Fruit fly (Drosophila melanogaster) whole organism, embryonic: ENCODE data around the gene CG3224.

ENCODE experiments used
- Atf3 ChIP-seq: fragments of 200-800 bp; sonication (Bioruptor generic); optimal IDR thresholded peaks from 3 replicates; lab custom pipeline; 2016; ENCODE audit warnings: missing biosample characterization, missing genetic modification characterization
- CG11504 ChIP-seq: fragments of 200-800 bp; sonication (Bioruptor generic); optimal IDR thresholded peaks from 3 replicates; lab custom pipeline; 2019; ENCODE audit warnings: missing biosample characterization, mild to moderate bottlenecking, missing genetic modification characterization, moderate library complexity
- CG11696 ChIP-seq: fragments of 200-800 bp; sonication (Bioruptor generic); IDR thresholded peaks from 2 replicates; pipeline ENCODE4 v1.3.6; 2022; ENCODE audit warnings: missing biosample characterization, missing genetic modification characterization
- CG12942 ChIP-seq: fragments of 200-800 bp; sonication (Bioruptor generic); optimal IDR thresholded peaks from 3 replicates; lab custom pipeline; 2016; ENCODE audit warnings: missing biosample characterization, missing genetic modification characterization
- CG13424 ChIP-seq: fragments of 200-800 bp; sonication (Bioruptor generic); optimal IDR thresholded peaks from 2 replicates; lab custom pipeline; 2019; ENCODE audit warnings: missing biosample characterization, mild to moderate bottlenecking, missing genetic modification characterization, moderate library complexity
- CG15479 ChIP-seq: fragments of 200-800 bp; sonication (Bioruptor generic); optimal IDR thresholded peaks from 3 replicates; lab custom pipeline; 2019; ENCODE audit warnings: missing biosample characterization, mild to moderate bottlenecking, missing genetic modification characterization, moderate library complexity
- CG15601 ChIP-seq: fragments of 200-800 bp; sonication (Bioruptor generic); optimal IDR thresholded peaks from 3 replicates; lab custom pipeline; 2019; ENCODE audit warnings: missing biosample characterization, mild to moderate bottlenecking, missing genetic modification characterization, moderate library complexity
- CG17328 ChIP-seq: fragments of 200-800 bp; sonication (Bioruptor generic); IDR thresholded peaks from 2 replicates; pipeline ENCODE4 v1.3.6; 2022; ENCODE audit warnings: missing biosample characterization, missing genetic modification characterization
- CG31224 ChIP-seq: fragments of 200-800 bp; sonication (Bioruptor generic); IDR thresholded peaks from 2 replicates; pipeline ENCODE4 v1.3.6; 2022; ENCODE audit warnings: missing biosample characterization, missing genetic modification characterization
- CG32767 ChIP-seq: fragments of 200-800 bp; sonication (Bioruptor generic); IDR thresholded peaks from 2 replicates; pipeline ENCODE4 v1.3.6; 2022; ENCODE audit warnings: missing biosample characterization, missing genetic modification characterization
- CG4282 ChIP-seq: fragments of 200-800 bp; sonication (Bioruptor generic); optimal IDR thresholded peaks from 2 replicates; lab custom pipeline; 2016; ENCODE audit warnings: missing biosample characterization, missing genetic modification characterization
- CG5953 ChIP-seq: fragments of 200-800 bp; sonication (Bioruptor generic); IDR thresholded peaks from 2 replicates; pipeline ENCODE4 v1.3.6; 2022; ENCODE audit warnings: missing biosample characterization, missing genetic modification characterization
- CG6272 ChIP-seq: fragments of 200-800 bp; sonication (Bioruptor generic); IDR thresholded peaks from 2 replicates; pipeline ENCODE4 v1.3.6; 2022; ENCODE audit warnings: missing biosample characterization, missing genetic modification characterization
- CG7786 ChIP-seq: fragments of 200-800 bp; sonication (Bioruptor generic); optimal IDR thresholded peaks from 2 replicates; lab custom pipeline; 2016; ENCODE audit warnings: missing biosample characterization, missing genetic modification characterization
- CG7987 ChIP-seq: fragments of 200-800 bp; sonication (Bioruptor generic); optimal IDR thresholded peaks from 2 replicates; lab custom pipeline; 2018; ENCODE audit warnings: missing biosample characterization, mild to moderate bottlenecking, missing genetic modification characterization, moderate library complexity
- CG8478 ChIP-seq: fragments of >200 bp; optimal IDR thresholded peaks from 2 replicates; lab custom pipeline; 2018
- CG9817 ChIP-seq: fragments of 200-800 bp; sonication (Bioruptor generic); optimal IDR thresholded peaks from 2 replicates; lab custom pipeline; 2018; ENCODE audit warnings: missing biosample characterization, mild to moderate bottlenecking, missing genetic modification characterization, moderate library complexity
- D19A ChIP-seq: fragments of 200-800 bp; optimal IDR thresholded peaks from 3 replicates; lab custom pipeline; 2019; ENCODE audit warnings: missing biosample characterization, mild to moderate bottlenecking, missing genetic modification characterization, moderate library complexity
- E2f2 ChIP-seq: fragments of 200-800 bp; sonication (Bioruptor generic); IDR thresholded peaks from 2 replicates; pipeline ENCODE4 v1.3.6; 2022; ENCODE audit warnings: missing biosample characterization, missing genetic modification characterization
- ERR ChIP-seq: fragments of 200-800 bp; sonication (Bioruptor generic); optimal IDR thresholded peaks from 2 replicates; lab custom pipeline; 2016; ENCODE audit warnings: missing biosample characterization, missing genetic modification characterization
- Elba2 ChIP-seq: fragments of 200-800 bp; sonication (Bioruptor generic); optimal IDR thresholded peaks from 3 replicates; lab custom pipeline; 2016; ENCODE audit warnings: missing biosample characterization, missing genetic modification characterization
- Fer3 ChIP-seq: fragments of 200-800 bp; sonication (Bioruptor generic); optimal IDR thresholded peaks from 2 replicates; lab custom pipeline; 2018; ENCODE audit warnings: missing biosample characterization, mild to moderate bottlenecking, missing genetic modification characterization, moderate library complexity
- HHEX ChIP-seq: fragments of 200-800 bp; sonication (Bioruptor generic); optimal IDR thresholded peaks from 3 replicates; lab custom pipeline; 2017; ENCODE audit warnings: missing biosample characterization, mild to moderate bottlenecking, missing genetic modification characterization, missing genetic modification reagents
- HLHmδ ChIP-seq: fragments of 200-800 bp; sonication (Bioruptor generic); optimal IDR thresholded peaks from 2 replicates; lab custom pipeline; 2018; ENCODE audit warnings: missing biosample characterization, mild to moderate bottlenecking, missing genetic modification characterization, moderate library complexity
- Kr ChIP-seq: fragments of 200-800 bp; sonication (Bioruptor generic); optimal IDR thresholded peaks from 2 replicates; lab custom pipeline; 2017; ENCODE audit warnings: missing biosample characterization, mild to moderate bottlenecking, missing genetic modification characterization
- NK7.1 ChIP-seq: fragments of 200-800 bp; sonication (Bioruptor generic); optimal IDR thresholded peaks from 3 replicates; lab custom pipeline; 2016; ENCODE audit warnings: missing biosample characterization, missing genetic modification characterization
- Optix ChIP-seq: fragments of 200-800 bp; sonication (Bioruptor generic); IDR thresholded peaks from 3 replicates; pipeline ENCODE4 v1.3.6; 2022; ENCODE audit warnings: missing biosample characterization, missing genetic modification characterization
- Pdp1 ChIP-seq, 2 experiments: fragments of 200-800 bp; sonication (Bioruptor generic); optimal IDR thresholded peaks; 3 replicates each; lab custom pipeline; 2016; ENCODE audit warnings: missing biosample characterization in 2 of 2, missing genetic modification characterization in 2 of 2, mild to moderate bottlenecking in 1 of 2, moderate library complexity in 1 of 2
- Poxn ChIP-seq: fragments of 200-800 bp; sonication (Bioruptor generic); IDR thresholded peaks from 2 replicates; pipeline ENCODE4 v1.3.6; 2022; ENCODE audit warnings: missing biosample characterization, missing genetic modification characterization
- Sry-δ ChIP-seq: fragments of 200-800 bp; sonication (Bioruptor generic); optimal IDR thresholded peaks from 2 replicates; lab custom pipeline; 2016; ENCODE audit warnings: missing biosample characterization, missing genetic modification characterization
- Ssrp ChIP-seq: fragments of 200-800 bp; sonication (Bioruptor generic); optimal IDR thresholded peaks from 2 replicates; lab custom pipeline; 2018; ENCODE audit warnings: missing biosample characterization, mild to moderate bottlenecking, missing genetic modification characterization, moderate library complexity
- abd-A ChIP-seq: fragments of 200-800 bp; sonication (Bioruptor generic); optimal IDR thresholded peaks from 3 replicates; lab custom pipeline; 2019; ENCODE audit warnings: missing biosample characterization, mild to moderate bottlenecking, missing genetic modification characterization, moderate library complexity
- ara ChIP-seq: fragments of 200-800 bp; sonication (Bioruptor generic); IDR thresholded peaks from 2 replicates; pipeline ENCODE4 v1.3.6; 2022; ENCODE audit warnings: missing biosample characterization, missing genetic modification characterization
- ase ChIP-seq: fragments of 200-800 bp; sonication (Bioruptor generic); IDR thresholded peaks from 3 replicates; pipeline ENCODE4 v1.3.6; 2022; ENCODE audit warnings: missing biosample characterization, missing genetic modification characterization
- bigmax ChIP-seq: fragments of 200-800 bp; sonication (Bioruptor generic); optimal IDR thresholded peaks from 2 replicates; lab custom pipeline; 2018; ENCODE audit warnings: missing biosample characterization, mild to moderate bottlenecking, missing genetic modification characterization
- br ChIP-seq: fragments of >200 bp; optimal IDR thresholded peaks from 2 replicates; lab custom pipeline; 2017
- cg ChIP-seq: fragments of 200-800 bp; sonication (Bioruptor generic); optimal IDR thresholded peaks from 3 replicates; lab custom pipeline; 2019; ENCODE audit warnings: missing biosample characterization, mild to moderate bottlenecking, missing genetic modification characterization, moderate library complexity
- chif ChIP-seq, 2 experiments: fragments of 200-800 bp; sonication (Bioruptor generic); optimal IDR thresholded peaks; 3 replicates each; lab custom pipeline; 2016; ENCODE audit warnings: missing biosample characterization in 2 of 2, missing genetic modification characterization in 2 of 2
- danr ChIP-seq: fragments of 200-800 bp; sonication (Bioruptor generic); IDR thresholded peaks from 2 replicates; pipeline ENCODE4 v1.3.6; 2022; ENCODE audit warnings: missing biosample characterization, missing genetic modification characterization
- esg ChIP-seq: fragments of 200-800 bp; sonication (Bioruptor generic); conservative IDR thresholded peaks from 2 replicates; pipeline ENCODE4 v1.3.6; 2022; ENCODE audit warnings: missing biosample characterization, missing genetic modification characterization
- fd102C ChIP-seq: fragments of 200-800 bp; sonication (Bioruptor generic); optimal IDR thresholded peaks from 2 replicates; lab custom pipeline; 2018; ENCODE audit warnings: missing biosample characterization, mild to moderate bottlenecking, missing genetic modification characterization, moderate library complexity
- gce ChIP-seq: fragments of 200-800 bp; sonication (Bioruptor generic); IDR thresholded peaks from 3 replicates; pipeline ENCODE4 v1.3.6; 2022; ENCODE audit warnings: missing biosample characterization, missing genetic modification characterization
- gcm2 ChIP-seq: fragments of 200-800 bp; sonication (Bioruptor generic); optimal IDR thresholded peaks from 2 replicates; lab custom pipeline; 2016; ENCODE audit warnings: missing biosample characterization, missing genetic modification characterization
- kah ChIP-seq: fragments of 200-800 bp; sonication (Bioruptor generic); optimal IDR thresholded peaks from 2 replicates; lab custom pipeline; 2018; ENCODE audit warnings: missing biosample characterization, mild to moderate bottlenecking, missing genetic modification characterization
- knrl ChIP-seq: fragments of 200-800 bp; sonication (Bioruptor generic); IDR thresholded peaks from 3 replicates; pipeline ENCODE4 v1.3.6; 2022; ENCODE audit warnings: missing biosample characterization, missing genetic modification characterization; ENCODE audit not compliant: partially characterized antibody
- mirr ChIP-seq: fragments of 200-800 bp; sonication (Bioruptor generic); optimal IDR thresholded peaks from 3 replicates; lab custom pipeline; 2018; ENCODE audit warnings: missing biosample characterization, mild to moderate bottlenecking, missing genetic modification characterization
- schlank ChIP-seq: fragments of 200-800 bp; sonication (Bioruptor generic); optimal IDR thresholded peaks from 2 replicates; lab custom pipeline; 2018; ENCODE audit warnings: missing biosample characterization, mild to moderate bottlenecking, missing genetic modification characterization
- seq ChIP-seq: fragments of 200-800 bp; sonication (Bioruptor generic); IDR thresholded peaks from 2 replicates; pipeline ENCODE4 v1.3.6; 2022; ENCODE audit warnings: missing biosample characterization, missing genetic modification characterization
- sug ChIP-seq: fragments of 200-800 bp; optimal IDR thresholded peaks from 2 replicates; lab custom pipeline; 2019; ENCODE audit warnings: missing biosample characterization, mild to moderate bottlenecking, missing genetic modification characterization, moderate library complexity
- trh ChIP-seq: fragments of 200-800 bp; sonication (Bioruptor generic); optimal IDR thresholded peaks from 2 replicates; lab custom pipeline; 2016; ENCODE audit warnings: missing biosample characterization, missing genetic modification characterization
- ttk ChIP-seq: fragments of 200-800 bp; sonication (Bioruptor generic); IDR thresholded peaks from 2 replicates; pipeline ENCODE4 v2.1.2; 2022; ENCODE audit warnings: missing biosample characterization, missing genetic modification characterization
- wdn ChIP-seq: fragments of 200-800 bp; sonication (Bioruptor generic); IDR thresholded peaks from 2 replicates; pipeline ENCODE4 v1.3.6; 2022; ENCODE audit warnings: missing biosample characterization, missing genetic modification characterization

Gene CG3224

dm6 chrX:6621566-6622006 is 39.7 kb downstream of the CG3224 start (continued):
- no peak for TF ChIP-seq Atf3 (GFP tag; lab: Kevin White, UChicago)
- TF ChIP-seq Optix (GFP tag; lab: Robert Waterston, UW): no peak
- no peak for TF ChIP-seq CG7786
- no peak for TF ChIP-seq CG7987
- peak; percentile 11 for TF ChIP-seq Fer3
- TF ChIP-seq schlank (tag; lab: Kevin White, UChicago): no peak
- peak; percentile 23 for TF ChIP-seq CG13424 (tag; lab: Kevin White, UChicago)
- no peak for TF ChIP-seq cg (GFP tag; lab: Kevin White, UChicago)
- peak; percentile 7 for TF ChIP-seq gcm2
- TF ChIP-seq Elba2 (GFP tag; lab: Kevin White, UChicago): no peak
- peak; percentile 12 for TF ChIP-seq CG9817 (tag; lab: Kevin White, UChicago)
- TF ChIP-seq ara (GFP tag; lab: Robert Waterston, UW): peak; percentile 54; the same call in 1 of the 2 replicates
- TF ChIP-seq fd102C: no peak
- no peak for TF ChIP-seq CG4282 (GFP tag; lab: Kevin White, UChicago)
- TF ChIP-seq CG5953 (GFP tag; lab: Robert Waterston, UW): no peak
- no peak for TF ChIP-seq sug (tag; lab: Kevin White, UChicago)
- TF ChIP-seq E2f2 (GFP tag; lab: Robert Waterston, UW): 0 out of 2 replicates have a peak, but pooled peaks have one; percentile 21
- peak; percentile 43 to 47 for TF ChIP-seq Pdp1 (GFP tag; optimal IDR thresholded peaks at IDR 0.05; lab: Kevin White, UChicago)
- no peak for TF ChIP-seq CG12942 (GFP tag; lab: Kevin White, UChicago)
- peak; percentile 41 for TF ChIP-seq D19A
- no peak for TF ChIP-seq NK7.1 (GFP tag; lab: Kevin White, UChicago)
- peak; percentile 12 for TF ChIP-seq ERR (GFP tag; lab: Kevin White, UChicago)
- TF ChIP-seq HHEX: no peak
- TF ChIP-seq CG17328 (GFP tag; lab: Robert Waterston, UW): peak; percentile 48; the same call in 1 of the 2 replicates
- no peak; the same call in 1 of the 2 replicates for TF ChIP-seq CG6272 (GFP tag; lab: Robert Waterston, UW)
- TF ChIP-seq kah (GFP tag; lab: Kevin White, UChicago): no peak
- TF ChIP-seq ttk (GFP tag; lab: Robert Waterston, UW): no peak
- no peak for TF ChIP-seq HLHmδ (GFP tag; lab: Kevin White, UChicago)
- TF ChIP-seq Ssrp: peak; percentile 38
- no peak for TF ChIP-seq CG8478 (lab: Kevin White, UChicago)
- no peak for TF ChIP-seq CG15479
- TF ChIP-seq knrl (GFP tag; lab: Robert Waterston, UW): no peak
- TF ChIP-seq trh: no peak
- peak in 1 of 2 experiments; percentile 43 for TF ChIP-seq chif (GFP tag; optimal IDR thresholded peaks at IDR 0.05; lab: Kevin White, UChicago)
- no peak for TF ChIP-seq Poxn (GFP tag; lab: Robert Waterston, UW)
- no peak for TF ChIP-seq Sry-δ
- peak; percentile 10 for TF ChIP-seq CG15601 (tag; lab: Kevin White, UChicago)
- no peak for TF ChIP-seq CG11696 (GFP tag; lab: Robert Waterston, UW)
- peak; percentile 39; the same call in 1 of the 2 replicates for TF ChIP-seq CG31224 (GFP tag; lab: Robert Waterston, UW)
- no peak for TF ChIP-seq danr (GFP tag; lab: Robert Waterston, UW)
- TF ChIP-seq mirr (GFP tag; lab: Kevin White, UChicago): no peak
- peak; percentile 51; the same call in 1 of the 2 replicates for TF ChIP-seq wdn (GFP tag; lab: Robert Waterston, UW)
- no peak for TF ChIP-seq br (lab: Kevin White, UChicago)
- TF ChIP-seq Kr (GFP tag; lab: Kevin White, UChicago): no peak
- peak; percentile 41; the same call in 1 of the 2 replicates for TF ChIP-seq esg (GFP tag; lab: Robert Waterston, UW)
- TF ChIP-seq bigmax: no peak
- no peak for TF ChIP-seq abd-A (tag; lab: Kevin White, UChicago)
- TF ChIP-seq seq (GFP tag; lab: Robert Waterston, UW): 0 out of 2 replicates have a peak, but pooled peaks have one; percentile 20
- no peak for TF ChIP-seq gce (GFP tag; lab: Robert Waterston, UW)
- TF ChIP-seq ase (GFP tag; lab: Robert Waterston, UW): no peak
- TF ChIP-seq CG32767 (GFP tag; lab: Robert Waterston, UW): 0 out of 2 replicates have a peak, but pooled peaks have one; percentile 17
- TF ChIP-seq CG11504 (tag; lab: Kevin White, UChicago): peak; percentile 53
